Worm (Caenorhabditis elegans) whole organism, late embryonic: Measurements from ENCODE around the gene mrpl-36.

Source experiments
- Y22D7AL.16 ChIP-seq: sonication (generic microtip); optimal IDR thresholded peaks from 2 replicates; lab custom pipeline; 2016; ENCODE audit warnings: missing genetic modification characterization, missing compliant biosample characterization
- dmd-4 ChIP-seq: sonication (generic microtip); optimal IDR thresholded peaks from 2 replicates; lab custom pipeline; 2016; ENCODE audit warnings: borderline replicate concordance, missing genetic modification characterization, missing compliant biosample characterization
- lim-6 ChIP-seq: sonication (generic microtip); optimal IDR thresholded peaks from 2 replicates; lab custom pipeline; 2016; ENCODE audit warnings: missing genetic modification characterization, missing compliant biosample characterization
- lin-11 ChIP-seq: fragments of 200-800 bp; sonication (Bioruptor generic); optimal IDR thresholded peaks from 2 replicates; lab custom pipeline; 2018; ENCODE audit warnings: mild to moderate bottlenecking, missing genetic modification characterization, missing compliant biosample characterization
- mec-3 ChIP-seq: sonication (generic microtip); optimal IDR thresholded peaks from 2 replicates; lab custom pipeline; 2016; ENCODE audit warnings: borderline replicate concordance, missing genetic modification characterization, missing compliant biosample characterization

ce11 chrIII:9824330-9824934 lies 23.5 kb downstream of the mrpl-36 start, which contains the start of gene lin-52:
- no peak for TF ChIP-seq dmd-4 (tag; lab: Kevin White, UChicago)
- no peak for TF ChIP-seq Y22D7AL.16 (tag; lab: Kevin White, UChicago)
- TF ChIP-seq mec-3 (tag; lab: Kevin White, UChicago), result no peak
- TF ChIP-seq lin-11 (tag; lab: Kevin White, UChicago), result no peak
- TF ChIP-seq lim-6 (tag; lab: Kevin White, UChicago), result no peak
